Worm (Caenorhabditis elegans) whole organism, L1 larva: ENCODE results near the gene far-8.

Source experiments
- ama-1 ChIP-seq: fragments of 150-350 bp; optimal IDR thresholded peaks from 2 replicates; lab custom pipeline; 2014
- egl-27 ChIP-seq, 2 experiments: fragments of 150-350 bp in 1 of 2; sonication (generic microtip); optimal IDR thresholded peaks; 3 replicates each; lab custom pipeline; 2017 to 2018; ENCODE audit warnings: missing biosample characterization in 2 of 2, missing genetic modification characterization in 2 of 2, missing genetic modification reagents in 2 of 2
- lin-13 ChIP-seq: fragments of 150-350 bp; optimal IDR thresholded peaks from 2 replicates; lab custom pipeline; 2014; ENCODE audit warnings: missing biosample characterization, missing genetic modification reagents, missing genetic modification characterization
- snpc-4 ChIP-seq: fragments of 150-350 bp; optimal IDR thresholded peaks from 2 replicates; lab custom pipeline; 2014; ENCODE audit warnings: missing biosample characterization, missing genetic modification characterization
- unc-62 ChIP-seq: fragments of 150-350 bp; optimal IDR thresholded peaks from 2 replicates; lab custom pipeline; 2014; ENCODE audit warnings: missing biosample characterization, missing genetic modification reagents, missing genetic modification characterization

DNA sequence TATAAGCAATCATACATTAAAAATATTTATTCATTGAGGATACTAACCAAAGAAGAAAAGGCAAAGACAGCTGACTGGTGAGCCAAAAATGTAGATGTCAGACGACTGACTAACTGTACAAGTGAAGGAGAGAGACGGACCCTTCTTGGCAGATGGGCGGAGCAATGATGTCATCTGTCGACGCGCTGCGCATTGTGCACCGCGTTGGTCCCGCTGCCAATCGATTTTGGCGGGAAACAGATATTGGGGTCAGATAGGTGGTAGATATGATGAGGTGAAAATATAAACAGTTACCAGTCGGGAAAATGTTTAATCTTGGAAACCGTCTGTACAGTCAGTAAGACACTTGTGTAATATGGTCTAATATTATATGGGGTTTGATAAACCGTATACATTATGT is 27.1 kb downstream of the far-8 start, which contains the start of gene T24C4.2:
- TF ChIP-seq lin-13 (GFP tag; lab: Kevin White, UChicago) (no peak), snpc-4 (no peak), unc-62 (no peak), ama-1 (no peak), egl-27 (tag; optimal IDR thresholded peaks at IDR 0.05; lab: Kevin White, UChicago) (no peak)
